Worm (Caenorhabditis elegans) whole organism, early embryonic: Measurements from ENCODE around the gene lsy-2.

Source experiments
- B0310.2 ChIP-seq: sonication (generic microtip); optimal IDR thresholded peaks from 2 replicates; lab custom pipeline; 2016; ENCODE audit warnings: mild to moderate bottlenecking, missing genetic modification characterization, missing compliant biosample characterization
- F13C5.2 ChIP-seq: sonication (generic microtip); optimal IDR thresholded peaks from 2 replicates; lab custom pipeline; 2017; ENCODE audit warnings: mild to moderate bottlenecking, missing genetic modification characterization, inconsistent platforms, missing compliant biosample characterization
- aly-1 ChIP-seq: sonication (generic microtip); optimal IDR thresholded peaks from 2 replicates; lab custom pipeline; 2016; ENCODE audit warnings: missing genetic modification characterization, missing compliant biosample characterization
- ama-1 ChIP-seq: fragments of 150-350 bp; optimal IDR thresholded peaks from 2 replicates; lab custom pipeline; 2014
- ceh-13 ChIP-seq: fragments of 200-800 bp; sonication (Bioruptor generic); optimal IDR thresholded peaks from 2 replicates; lab custom pipeline; 2018; ENCODE audit warnings: mild to moderate bottlenecking, missing genetic modification characterization, missing compliant biosample characterization
- ceh-36 ChIP-seq: sonication (generic microtip); optimal IDR thresholded peaks from 2 replicates; lab custom pipeline; 2016; ENCODE audit warnings: missing genetic modification characterization, inconsistent platforms, missing compliant biosample characterization
- ets-7 ChIP-seq: sonication (generic microtip); optimal IDR thresholded peaks from 2 replicates; lab custom pipeline; 2016; ENCODE audit warnings: missing genotype, missing genetic modification characterization, missing compliant biosample characterization
- flt-1 ChIP-seq: fragments of 200-800 bp; sonication (Bioruptor generic); IDR thresholded peaks from 2 replicates; pipeline ENCODE4 v1.3.6; 2022; ENCODE audit warnings: missing genetic modification characterization, missing compliant biosample characterization
- hmg-4 ChIP-seq: fragments of 200-800 bp; sonication (Bioruptor generic); optimal IDR thresholded peaks from 2 replicates; lab custom pipeline; 2018; ENCODE audit warnings: mild to moderate bottlenecking, missing genetic modification characterization, missing compliant biosample characterization
- pes-1 ChIP-seq: fragments of 200-800 bp; sonication (Bioruptor generic); IDR thresholded peaks from 2 replicates; pipeline ENCODE4 v1.3.6; 2022; ENCODE audit warnings: missing genetic modification reagents, missing genetic modification characterization, missing compliant biosample characterization
- scrt-1 ChIP-seq: fragments of 200-800 bp; sonication (Bioruptor generic); IDR thresholded peaks from 2 replicates; pipeline ENCODE4 v1.3.6; 2022; ENCODE audit warnings: missing genetic modification characterization, missing compliant biosample characterization
- sea-1 ChIP-seq: fragments of 200-800 bp; sonication (Bioruptor generic); conservative IDR thresholded peaks from 2 replicates; pipeline ENCODE4 v1.3.6; 2022; ENCODE audit warnings: missing genetic modification characterization, missing compliant biosample characterization
- tbx-37 ChIP-seq: fragments of 200-800 bp; sonication (Bioruptor generic); conservative IDR thresholded peaks from 2 replicates; pipeline ENCODE4 v1.3.6; 2022; ENCODE audit warnings: missing genetic modification reagents, missing genetic modification characterization, missing compliant biosample characterization
- tra-4 ChIP-seq: sonication (generic microtip); optimal IDR thresholded peaks from 2 replicates; lab custom pipeline; 2017; ENCODE audit warnings: missing genetic modification characterization, missing compliant biosample characterization

DNA sequence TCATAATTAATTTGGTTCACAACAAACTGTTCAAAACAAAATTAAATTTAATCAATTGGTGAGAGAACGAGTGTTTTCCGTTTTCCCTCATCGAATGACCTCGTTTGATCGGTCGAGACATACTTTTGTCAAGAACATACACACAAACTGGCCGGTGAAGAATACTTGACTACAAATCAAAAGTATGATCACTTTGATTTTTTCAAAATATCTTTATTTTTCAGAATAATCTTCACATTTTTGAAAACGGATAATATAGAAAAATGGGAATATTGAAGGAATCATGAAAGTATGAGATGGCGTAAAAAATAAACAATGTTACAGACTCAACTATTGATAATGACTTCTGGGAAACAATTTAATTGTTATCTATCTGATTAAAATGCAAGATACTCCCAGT lies 28.7 kb downstream of the lsy-2 start, which contains the start of gene swip-10:
- TF ChIP-seq B0310.2 (tag; lab: Kevin White, UChicago), result no peak
- TF ChIP-seq scrt-1 (GFP tag; lab: Robert Waterston, UW), result no peak
- no peak for TF ChIP-seq flt-1
- no peak for TF ChIP-seq tbx-37 (GFP tag; lab: Robert Waterston, UW)
- no peak for TF ChIP-seq ama-1
- TF ChIP-seq F13C5.2 (tag; lab: Kevin White, UChicago), result no peak
- TF ChIP-seq aly-1, result no peak
- no peak for TF ChIP-seq ets-7 (tag; lab: Kevin White, UChicago)
- TF ChIP-seq ceh-13, result no peak
- no peak for TF ChIP-seq ceh-36 (tag; lab: Kevin White, UChicago)
- no peak for TF ChIP-seq tra-4 (tag; lab: Kevin White, UChicago)
- TF ChIP-seq sea-1, result no peak
- TF ChIP-seq hmg-4 (GFP tag; lab: Kevin White, UChicago), result no peak
- TF ChIP-seq pes-1 (GFP tag; lab: Robert Waterston, UW), result no peak
